Worm (Caenorhabditis elegans) whole organism, L2 larva: ENCODE results near the gene F20C5.11.

Experiments used
- C34F6.9 ChIP-seq: fragments of 150-350 bp; optimal IDR thresholded peaks from 2 replicates; lab custom pipeline; 2014; ENCODE audit warnings: missing biosample characterization, missing genetic modification characterization
- F13H6.1 ChIP-seq: sonication (generic microtip); optimal IDR thresholded peaks from 2 replicates; lab custom pipeline; 2016; ENCODE audit warnings: missing genetic modification characterization, missing compliant biosample characterization
- R02D3.7 ChIP-seq: fragments of 150-350 bp; optimal IDR thresholded peaks from 2 replicates; lab custom pipeline; 2014; ENCODE audit warnings: missing biosample characterization, missing genetic modification characterization
- Y55F3AM.14 ChIP-seq: fragments of 200-800 bp; sonication (Bioruptor generic); optimal IDR thresholded peaks from 2 replicates; lab custom pipeline; 2018; ENCODE audit warnings: mild to moderate bottlenecking, missing genetic modification characterization, missing compliant biosample characterization
- ZK546.5 ChIP-seq: sonication (generic microtip); optimal IDR thresholded peaks from 2 replicates; lab custom pipeline; 2017; ENCODE audit warnings: missing biosample characterization, missing genetic modification characterization
- alr-1 ChIP-seq: fragments of 150-350 bp; optimal IDR thresholded peaks from 2 replicates; lab custom pipeline; 2014; ENCODE audit warnings: missing biosample characterization, missing genetic modification characterization
- aly-2 ChIP-seq: fragments of 150-350 bp; optimal IDR thresholded peaks from 2 replicates; lab custom pipeline; 2014; ENCODE audit warnings: missing biosample characterization, missing genetic modification characterization
- ama-1 ChIP-seq: fragments of 150-350 bp; optimal IDR thresholded peaks from 2 replicates; lab custom pipeline; 2018; ENCODE audit warnings: inconsistent platforms
- blmp-1 ChIP-seq: sonication (generic microtip); optimal IDR thresholded peaks from 2 replicates; lab custom pipeline; 2017; ENCODE audit warnings: missing genetic modification characterization, mild to moderate bottlenecking, missing compliant biosample characterization, antibody characterized with exemption, moderate library complexity; ENCODE audit not compliant: insufficient read depth
- ceh-16 ChIP-seq: fragments of 150-350 bp; optimal IDR thresholded peaks from 2 replicates; lab custom pipeline; 2014; ENCODE audit warnings: missing biosample characterization, missing genetic modification characterization
- ceh-82 ChIP-seq: fragments of 150-350 bp; optimal IDR thresholded peaks from 2 replicates; lab custom pipeline; 2014; ENCODE audit warnings: missing biosample characterization, missing genetic modification characterization
- crh-2 ChIP-seq: sonication (generic microtip); optimal IDR thresholded peaks from 2 replicates; lab custom pipeline; 2017; ENCODE audit warnings: missing biosample characterization, missing genetic modification characterization
- dmd-4 ChIP-seq: sonication (generic microtip); optimal IDR thresholded peaks from 2 replicates; lab custom pipeline; 2017; ENCODE audit warnings: missing biosample characterization, missing genetic modification characterization
- egl-27 ChIP-seq: sonication (generic microtip); optimal IDR thresholded peaks from 3 replicates; lab custom pipeline; 2017; ENCODE audit warnings: missing biosample characterization, missing genetic modification reagents, missing genetic modification characterization
- elt-1 ChIP-seq: fragments of 150-350 bp; optimal IDR thresholded peaks from 2 replicates; lab custom pipeline; 2014; ENCODE audit warnings: missing biosample characterization, missing genetic modification characterization
- elt-3 ChIP-seq: sonication (generic microtip); optimal IDR thresholded peaks from 2 replicates; lab custom pipeline; 2017; ENCODE audit warnings: missing biosample characterization, missing genetic modification characterization
- fos-1 ChIP-seq: fragments of 150-350 bp; optimal IDR thresholded peaks from 2 replicates; lab custom pipeline; 2014; ENCODE audit warnings: missing biosample characterization, missing genetic modification characterization
- gmeb-1 ChIP-seq: fragments of 150-350 bp; optimal IDR thresholded peaks from 2 replicates; lab custom pipeline; 2014; ENCODE audit warnings: missing biosample characterization, missing genetic modification characterization
- lin-11 ChIP-seq: fragments of 150-350 bp; sonication (generic microtip); optimal IDR thresholded peaks from 2 replicates; lab custom pipeline; 2014; ENCODE audit warnings: missing biosample characterization, missing genetic modification characterization, inconsistent platforms, mixed read lengths
- lin-13 ChIP-seq: fragments of 150-350 bp; optimal IDR thresholded peaks from 2 replicates; lab custom pipeline; 2014; ENCODE audit warnings: missing biosample characterization, missing genetic modification reagents, missing genetic modification characterization
- lin-39 ChIP-seq: fragments of 150-350 bp; optimal IDR thresholded peaks from 2 replicates; lab custom pipeline; 2014; ENCODE audit warnings: missing biosample characterization, missing genetic modification reagents, missing genetic modification characterization
- lsy-2 ChIP-seq, 2 experiments: fragments of 150-350 bp in 1 of 2; sonication (generic microtip) in 1 of 2; optimal IDR thresholded peaks; 2 replicates each; lab custom pipeline; 2014 to 2017; ENCODE audit warnings: missing biosample characterization in 2 of 2, missing genetic modification characterization in 2 of 2
- mab-5 ChIP-seq: fragments of 150-350 bp; optimal IDR thresholded peaks from 2 replicates; lab custom pipeline; 2014; ENCODE audit warnings: missing biosample characterization, missing genetic modification characterization
- mbf-1 ChIP-seq: sonication (generic microtip); optimal IDR thresholded peaks from 2 replicates; lab custom pipeline; 2017; ENCODE audit warnings: missing biosample characterization, missing genetic modification characterization
- mdl-1 ChIP-seq, 2 experiments: fragments of 150-350 bp in 1 of 2; sonication (generic microtip) in 1 of 2; optimal IDR thresholded peaks; 2 replicates each; lab custom pipeline; 2017; ENCODE audit warnings: missing biosample characterization in 2 of 2, missing genetic modification characterization in 2 of 2
- nhr-10 ChIP-seq: sonication (generic microtip); optimal IDR thresholded peaks from 2 replicates; lab custom pipeline; 2017; ENCODE audit warnings: missing biosample characterization, missing genetic modification characterization
- nhr-11 ChIP-seq: fragments of 150-350 bp; optimal IDR thresholded peaks from 2 replicates; lab custom pipeline; 2014; ENCODE audit warnings: missing biosample characterization, missing genetic modification characterization
- nhr-12 ChIP-seq: fragments of 150-350 bp; optimal IDR thresholded peaks from 2 replicates; lab custom pipeline; 2014; ENCODE audit warnings: missing biosample characterization, missing genetic modification characterization
- nhr-129 ChIP-seq: fragments of 150-350 bp; optimal IDR thresholded peaks from 2 replicates; lab custom pipeline; 2014; ENCODE audit warnings: missing biosample characterization, missing genetic modification characterization
- nhr-21 ChIP-seq: fragments of 150-350 bp; optimal IDR thresholded peaks from 2 replicates; lab custom pipeline; 2014; ENCODE audit warnings: missing biosample characterization, missing genetic modification characterization
- nhr-23 ChIP-seq: fragments of 150-350 bp; optimal IDR thresholded peaks from 2 replicates; lab custom pipeline; 2014; ENCODE audit warnings: missing biosample characterization, missing genetic modification reagents, missing genetic modification characterization
- nhr-237 ChIP-seq: fragments of 150-350 bp; optimal IDR thresholded peaks from 2 replicates; lab custom pipeline; 2014; ENCODE audit warnings: missing biosample characterization, missing genetic modification characterization
- nhr-25 ChIP-seq: fragments of 150-350 bp; sonication (generic microtip); optimal IDR thresholded peaks from 3 replicates; lab custom pipeline; 2014; ENCODE audit warnings: missing biosample characterization, missing genetic modification characterization
- nhr-6 ChIP-seq: fragments of 150-350 bp; optimal IDR thresholded peaks from 2 replicates; lab custom pipeline; 2014; ENCODE audit warnings: missing biosample characterization, missing genetic modification characterization
- nhr-77 ChIP-seq: fragments of 150-350 bp; optimal IDR thresholded peaks from 2 replicates; lab custom pipeline; 2014; ENCODE audit warnings: missing biosample characterization, missing genetic modification characterization
- peb-1 ChIP-seq: fragments of 150-350 bp; optimal IDR thresholded peaks from 2 replicates; lab custom pipeline; 2014; ENCODE audit warnings: missing biosample characterization, missing genetic modification characterization
- sem-4 ChIP-seq: fragments of 150-350 bp; optimal IDR thresholded peaks from 2 replicates; lab custom pipeline; 2014; ENCODE audit warnings: missing biosample characterization, missing genetic modification reagents, missing genetic modification characterization
- skn-1 ChIP-seq: sonication (generic microtip); optimal IDR thresholded peaks from 2 replicates; lab custom pipeline; 2017; ENCODE audit warnings: missing biosample characterization, missing genetic modification characterization
- sma-3 ChIP-seq: sonication (generic microtip); optimal IDR thresholded peaks from 2 replicates; lab custom pipeline; 2016; ENCODE audit warnings: missing genetic modification reagents, missing genetic modification characterization, missing compliant biosample characterization
- sma-9 ChIP-seq, 2 experiments: fragments of 150-350 bp in 1 of 2; sonication (generic microtip) in 1 of 2; optimal IDR thresholded peaks; 2 replicates each; lab custom pipeline; 2014 to 2016; ENCODE audit warnings: missing genetic modification characterization in 2 of 2, mild to moderate bottlenecking in 1 of 2, missing biosample characterization in 1 of 2, missing compliant biosample characterization in 1 of 2, missing genetic modification reagents in 1 of 2, moderate library complexity in 1 of 2
- snpc-4 ChIP-seq: fragments of 150-350 bp; optimal IDR thresholded peaks from 2 replicates; lab custom pipeline; 2014; ENCODE audit warnings: missing biosample characterization, missing genetic modification characterization
- unc-39 ChIP-seq: fragments of 150-350 bp; optimal IDR thresholded peaks from 2 replicates; lab custom pipeline; 2014; ENCODE audit warnings: missing biosample characterization, missing genetic modification characterization
- unc-55 ChIP-seq: fragments of 150-350 bp; sonication (generic microtip); optimal IDR thresholded peaks from 3 replicates; lab custom pipeline; 2014; ENCODE audit warnings: missing biosample characterization, missing genetic modification reagents, missing genetic modification characterization
- unc-62 ChIP-seq: fragments of 150-350 bp; optimal IDR thresholded peaks from 2 replicates; lab custom pipeline; 2014; ENCODE audit warnings: missing biosample characterization, missing genetic modification reagents, missing genetic modification characterization
- zag-1 ChIP-seq: fragments of 150-350 bp; optimal IDR thresholded peaks from 2 replicates; lab custom pipeline; 2014; ENCODE audit warnings: missing biosample characterization, missing genetic modification characterization
- ztf-1 ChIP-seq: fragments of 200-800 bp; sonication (Bioruptor generic); conservative IDR thresholded peaks from 2 replicates; pipeline ENCODE4 v1.3.6; 2022; ENCODE audit warnings: missing genetic modification characterization, missing compliant biosample characterization
- ztf-11 ChIP-seq: sonication (generic microtip); optimal IDR thresholded peaks from 2 replicates; lab custom pipeline; 2017; ENCODE audit warnings: missing biosample characterization, missing genetic modification characterization
- ztf-4 ChIP-seq: fragments of 150-350 bp; optimal IDR thresholded peaks from 2 replicates; lab custom pipeline; 2014; ENCODE audit warnings: missing biosample characterization, missing genetic modification characterization

The F20C5.11 gene

DNA sequence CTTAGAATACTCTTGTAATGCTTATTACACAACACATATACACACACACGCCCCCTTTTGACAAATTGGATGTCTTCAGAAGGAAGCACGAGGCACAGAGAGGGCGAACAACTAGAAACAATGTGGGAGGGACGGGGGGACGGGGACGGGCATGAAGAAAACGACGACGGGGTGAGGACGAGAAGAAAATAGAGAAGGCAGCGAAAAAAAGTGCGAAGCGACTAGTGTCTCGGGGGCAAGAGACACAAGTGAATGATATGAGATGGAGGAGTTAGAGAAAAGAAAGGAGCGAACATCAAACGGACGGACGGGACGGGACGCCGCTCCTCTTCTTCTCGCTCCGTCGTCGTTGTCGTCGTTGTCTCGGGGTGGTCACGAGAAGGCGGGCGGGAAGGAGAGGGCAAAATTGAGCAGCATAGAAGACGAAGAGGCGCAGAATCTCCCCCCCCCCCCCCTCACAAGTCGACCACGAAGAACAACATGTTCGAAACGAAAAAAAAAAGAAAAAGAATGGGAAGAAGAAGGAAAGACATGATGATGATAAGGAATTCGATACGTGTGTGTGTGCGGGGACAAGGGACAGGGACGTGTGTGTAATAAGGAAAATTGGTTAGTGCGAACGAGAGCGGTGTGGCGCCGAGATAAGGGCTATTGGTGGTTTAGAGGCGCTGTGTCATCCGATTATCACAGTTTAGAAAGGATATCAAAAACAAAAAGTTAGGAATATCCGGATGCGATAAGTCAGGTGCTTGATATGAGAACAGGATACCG, 33.3 kb upstream of the F20C5.11 start:
- TF ChIP-seq ztf-11 (tag; lab: Kevin White, UChicago) (no peak), peb-1 (no peak), ceh-82 (tag; lab: Kevin White, UChicago) (no peak), nhr-77 (tag; lab: Kevin White, UChicago) (no peak), nhr-11 (tag; lab: Kevin White, UChicago) (no peak), mab-5 (tag; lab: Kevin White, UChicago) (peak; percentile 31), lin-13 (GFP tag; lab: Kevin White, UChicago) (peak; percentile 67), unc-62 (peak; percentile 45), unc-39 (tag; lab: Kevin White, UChicago) (peak; percentile 29), nhr-23 (tag; lab: Kevin White, UChicago) (no peak), elt-3 (tag; lab: Kevin White, UChicago) (no peak), R02D3.7 (no peak), nhr-10 (tag; lab: Kevin White, UChicago) (no peak), mdl-1 (tag; optimal IDR thresholded peaks at IDR 0.05; lab: Kevin White, UChicago) (peak; percentile 80 to 93), nhr-129 (tag; lab: Kevin White, UChicago) (peak; percentile 71), egl-27 (tag; lab: Kevin White, UChicago) (peak; percentile 81), skn-1 (tag; lab: Kevin White, UChicago) (no peak), nhr-12 (tag; lab: Kevin White, UChicago) (no peak), sem-4 (tag; lab: Kevin White, UChicago) (peak; percentile 87), nhr-21 (tag; lab: Kevin White, UChicago) (peak; percentile 89), ceh-16 (tag; lab: Kevin White, UChicago) (peak; percentile 97), alr-1 (tag; lab: Kevin White, UChicago) (no peak), crh-2 (peak; percentile 89), fos-1 (tag; lab: Kevin White, UChicago) (peak; percentile 80), zag-1 (tag; lab: Kevin White, UChicago) (peak; percentile 82), Y55F3AM.14 (peak; percentile 97), nhr-25 (tag; lab: Kevin White, UChicago) (peak; percentile 89), lin-11 (tag; lab: Kevin White, UChicago) (peak; percentile 44), ztf-1 (no peak), lin-39 (tag; lab: Kevin White, UChicago) (no peak), C34F6.9 (peak; percentile 82), lsy-2 (tag; optimal IDR thresholded peaks at IDR 0.05; lab: Kevin White, UChicago) (peak; percentile 1 to 67), unc-55 (GFP tag; lab: Kevin White, UChicago) (peak; percentile 56), gmeb-1 (peak; percentile 17), dmd-4 (tag; lab: Kevin White, UChicago) (no peak), snpc-4 (tag; lab: Kevin White, UChicago) (peak; percentile 10), nhr-237 (no peak), sma-3 (GFP tag; lab: Kevin White, UChicago) (peak; percentile 77), mbf-1 (no peak), ztf-4 (peak; percentile 87), nhr-6 (tag; lab: Kevin White, UChicago) (peak; percentile 70), blmp-1 (tag; lab: Kevin White, UChicago) (peak; percentile 88), elt-1 (tag; lab: Kevin White, UChicago) (no peak), aly-2 (tag; lab: Kevin White, UChicago) (no peak), sma-9 (GFP tag; optimal IDR thresholded peaks at IDR 0.05; lab: Kevin White, UChicago) (peak; percentile 90), sma-9 (tag; optimal IDR thresholded peaks at IDR 0.05; lab: Kevin White, UChicago) (no peak), F13H6.1 (tag; lab: Kevin White, UChicago) (peak; percentile 93), ama-1 (lab: Kevin White, UChicago) (no peak), ZK546.5 (tag; lab: Kevin White, UChicago) (no peak)
- TF ChIP-seq, all 48 proteins: peak for 27
